Worm (Caenorhabditis elegans) whole organism, L4/young adult: ENCODE data around the gene bir-1.

Experiments used
- dao-5 ChIP-seq: sonication (generic microtip); optimal IDR thresholded peaks from 2 replicates; lab custom pipeline; 2016; ENCODE audit warnings: missing genotype, missing genetic modification characterization, moderate library complexity, missing compliant biosample characterization
- him-1 ChIP-seq: sonication (generic microtip); optimal IDR thresholded peaks from 2 replicates; lab custom pipeline; 2016; ENCODE audit warnings: missing genotype, missing genetic modification reagents, missing genetic modification characterization, missing compliant biosample characterization

DNA sequence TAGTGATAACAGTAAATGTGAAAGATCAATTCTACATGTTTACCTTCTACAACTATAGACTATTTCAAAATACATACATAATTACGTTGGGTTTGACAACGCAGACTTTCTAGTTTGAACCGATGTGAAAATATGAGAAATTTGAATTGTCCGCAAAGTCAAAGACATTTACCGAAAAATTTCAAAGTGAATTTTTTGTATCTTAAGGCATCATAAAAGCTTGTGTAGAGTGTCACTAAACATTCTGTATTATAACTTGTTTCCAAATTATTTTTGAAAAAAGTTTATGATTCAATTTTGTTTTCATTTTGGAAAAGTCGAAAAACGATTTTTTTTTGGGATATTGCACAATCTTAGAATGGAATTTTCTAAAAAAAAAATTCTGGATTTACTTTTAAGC is 8.7 kb upstream of the bir-1 start:
- TF ChIP-seq dao-5 (tag; lab: Kevin White, UChicago) = no peak
- TF ChIP-seq him-1 (tag; lab: Kevin White, UChicago) = no peak
